Fruit fly (Drosophila melanogaster) whole organism, larva: ENCODE data around the gene CG13144.
A peak's percentile ranks its signal among the peaks of the same experiment; 100 is the strongest.

ENCODE experiments used
- noc ChIP-seq: fragments of 200-800 bp; sonication (Bioruptor generic); optimal IDR thresholded peaks from 3 replicates; lab custom pipeline; 2019; ENCODE audit warnings: missing biosample characterization, mild to moderate bottlenecking, missing genetic modification characterization, moderate library complexity

The CG13144 gene

dm6 chr2L:10491354-10491753, at the start of gene CG13144:
Gene CG13144 (minus strand): TSS chr2L:10491454.
- no peak for TF ChIP-seq noc (tag; lab: Kevin White, UChicago)

DNA sequence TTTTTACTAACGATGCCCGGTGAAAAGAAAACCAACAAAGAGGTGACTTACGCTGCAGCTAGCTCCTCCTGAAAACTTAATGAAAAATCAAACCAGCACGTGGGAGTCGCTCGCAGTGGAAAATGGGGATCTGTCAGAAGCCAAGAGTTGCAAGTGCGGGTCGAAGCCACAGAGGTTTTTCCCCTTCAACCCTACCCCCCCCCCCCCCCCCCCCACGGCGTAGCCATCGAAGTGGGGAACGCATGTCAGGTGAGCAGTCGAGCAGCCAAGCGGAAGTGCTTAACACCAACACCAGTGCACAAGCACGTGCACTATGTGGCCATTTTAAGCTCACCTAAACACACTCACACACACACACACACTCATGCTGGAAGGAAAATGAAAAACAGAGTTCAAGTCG, 48.1 kb upstream of the CG13144 start:
- no peak for TF ChIP-seq noc (tag; lab: Kevin White, UChicago)

DNA sequence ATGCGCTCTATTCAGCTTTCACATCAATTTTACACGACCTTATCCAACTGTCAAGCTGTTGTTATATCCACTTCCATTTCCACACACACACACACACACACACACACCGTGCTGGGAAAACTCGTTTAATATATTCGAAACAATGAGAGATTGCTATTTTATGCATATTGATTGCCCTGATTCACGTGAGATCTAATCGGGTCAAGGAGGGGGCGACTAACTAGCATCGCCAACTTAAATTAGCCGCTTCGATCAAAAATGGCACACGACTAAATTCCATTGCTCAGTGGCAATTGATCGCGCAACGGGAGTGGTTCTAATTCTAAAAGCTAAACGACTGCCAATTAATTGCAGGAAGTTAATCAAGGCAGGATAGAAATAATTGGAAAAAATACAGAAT, 42.8 kb upstream of the CG13144 start, which contains the start of gene CG18302:
Gene CG18302 (plus strand): TSS at position 301 of the 400 bp plus-strand sequence.
- no peak for TF ChIP-seq noc (tag; lab: Kevin White, UChicago)

DNA sequence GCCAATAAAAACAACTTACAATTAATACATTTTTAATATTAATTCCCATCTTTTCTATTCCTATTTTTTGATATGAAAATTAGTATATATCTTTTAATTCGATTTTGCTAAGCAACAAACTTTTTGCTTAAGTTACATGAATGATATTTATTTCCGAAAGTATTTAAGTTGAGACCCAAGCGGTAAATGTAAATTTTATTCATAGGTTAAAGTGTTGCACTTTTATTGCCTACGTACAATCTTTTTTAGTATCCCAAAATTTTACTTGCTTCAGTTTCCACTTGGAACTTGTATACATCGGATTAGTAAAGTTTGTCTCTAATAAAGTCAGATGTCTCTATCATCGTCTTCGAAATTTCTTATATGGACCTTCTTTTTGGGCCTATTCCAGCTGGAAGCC, 40.3 kb upstream of the CG13144 start, which contains the start of gene CG18301:
Gene CG18301 (plus strand): TSS at position 301 of the 400 bp plus-strand sequence.
- TF ChIP-seq noc (tag; lab: Kevin White, UChicago), result no peak

DNA sequence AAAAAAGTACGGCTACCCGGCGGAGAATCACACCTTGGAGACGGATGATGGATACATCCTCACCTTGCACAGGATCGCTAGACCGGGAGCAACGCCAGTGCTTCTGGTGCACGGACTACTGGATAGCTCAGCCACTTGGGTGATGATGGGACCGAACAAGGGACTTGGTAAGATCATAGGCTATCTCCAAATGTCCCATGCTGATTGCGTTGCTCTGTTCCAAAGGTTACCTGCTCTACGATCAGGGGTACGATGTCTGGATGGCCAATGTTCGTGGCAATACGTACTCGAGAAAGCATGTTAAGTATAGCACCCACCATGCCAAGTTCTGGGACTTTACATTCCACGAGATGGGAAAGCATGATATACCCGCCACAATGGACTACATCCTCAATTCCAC, 38.8 kb upstream of the CG13144 start:
- TF ChIP-seq noc (tag; lab: Kevin White, UChicago), result no peak

DNA sequence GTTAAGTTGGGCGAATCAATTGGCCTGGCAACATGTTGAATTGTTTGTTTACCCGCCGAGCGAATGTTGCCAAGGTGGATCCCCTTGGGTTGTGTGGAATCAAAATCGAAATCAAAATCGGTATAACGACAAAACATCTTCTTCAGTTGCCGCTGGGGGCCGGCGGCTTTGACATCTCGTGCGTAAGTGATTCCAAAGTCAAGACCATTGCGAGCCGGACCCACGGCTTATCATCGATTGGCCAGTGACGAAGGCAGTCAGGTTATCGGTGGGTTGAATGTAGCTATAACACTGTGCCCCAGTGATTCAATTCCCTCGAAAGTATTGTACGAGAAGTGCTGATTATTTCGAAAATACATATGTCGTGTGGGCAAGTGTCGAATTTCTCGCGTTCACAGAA, 37.7 kb upstream of the CG13144 start:
- peak; percentile 21 for TF ChIP-seq noc (tag; lab: Kevin White, UChicago)

DNA sequence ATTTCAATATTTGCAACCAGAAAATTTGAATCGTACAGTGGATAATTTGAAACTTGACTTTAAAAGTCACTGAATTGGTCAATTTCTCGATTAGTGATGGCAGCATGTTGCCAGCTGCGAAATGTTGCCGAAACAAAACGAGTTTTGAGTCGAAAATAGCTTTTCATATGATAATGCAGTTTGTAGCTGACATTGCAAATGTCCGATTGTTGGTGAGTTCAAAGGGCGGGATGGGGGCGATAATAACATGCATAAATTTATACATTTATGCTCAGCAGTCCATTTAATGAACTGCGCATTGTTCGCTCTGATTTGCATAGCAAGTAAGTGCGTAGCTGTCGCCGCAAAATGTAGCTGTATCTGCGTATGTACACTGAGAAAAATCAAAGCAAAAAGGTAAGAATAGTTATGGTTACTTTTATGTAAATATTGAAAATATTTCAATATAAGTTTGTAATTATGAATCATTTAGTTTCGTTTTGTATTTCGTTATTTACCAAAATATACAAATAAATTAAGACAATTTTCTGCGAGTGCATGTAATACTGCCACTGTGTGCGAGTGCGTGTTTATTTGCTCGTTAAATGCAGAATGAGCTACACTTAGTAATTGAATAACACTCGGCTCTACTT, 35.8 kb upstream of the CG13144 start, which contains the start of gene Lip4:
Gene Lip4 (plus strand): TSS at position 620 of the 632 bp plus-strand sequence.
- TF ChIP-seq noc (tag; lab: Kevin White, UChicago), result peak; percentile 77

DNA sequence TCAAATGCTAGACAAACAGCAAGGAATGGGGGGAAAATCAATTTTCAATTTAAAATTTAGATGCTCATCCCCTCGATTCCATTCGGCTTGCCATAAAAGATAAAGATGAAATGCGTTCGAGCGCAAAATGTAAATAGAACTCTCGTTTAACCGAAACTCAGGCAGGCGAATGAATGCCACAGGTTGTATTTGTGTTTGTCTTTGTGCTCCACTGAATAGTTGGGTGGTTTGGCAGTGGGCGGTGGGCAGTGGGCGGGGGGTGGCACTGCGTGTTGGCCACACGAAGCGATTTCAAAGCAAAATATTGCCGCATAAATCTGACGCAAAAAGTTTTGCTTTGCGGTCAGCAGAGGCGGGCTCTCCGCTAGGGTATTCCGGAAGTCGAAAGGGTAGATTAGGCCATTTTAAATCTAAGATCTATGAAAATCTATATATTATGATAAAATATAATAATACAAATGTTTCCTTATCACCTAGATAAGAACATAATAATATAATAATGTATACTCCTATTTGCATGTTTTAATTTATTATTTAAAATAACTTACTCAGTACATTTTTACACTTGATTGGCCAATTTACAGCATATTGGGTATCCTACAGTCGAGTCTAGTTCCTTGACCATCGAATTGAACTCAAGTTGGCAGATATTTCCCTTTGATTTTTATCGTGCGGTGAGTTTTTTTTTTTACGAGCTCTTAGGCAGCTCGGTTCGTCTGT, 31.1 kb upstream of the CG13144 start:
- TF ChIP-seq noc (tag; lab: Kevin White, UChicago), result no peak

- peak; percentile 64 for TF ChIP-seq noc (tag; lab: Kevin White, UChicago)
Measured at dm6 chr2L:10519225-10519624, 28.0 kb upstream of the CG13144 start.

dm6 chr2L:10517085-10517484, 25.8 kb upstream of the CG13144 start, which contains the start of the genes Fatp1 and Lrr47:
Gene Fatp1 (minus strand): TSS chr2L:10517218.
Gene Lrr47 (plus strand): TSS chr2L:10517335.
- TF ChIP-seq noc (tag; lab: Kevin White, UChicago), result no peak

dm6 chr2L:10516470-10517048, 25.3 kb upstream of the CG13144 start:
- peak; percentile 39 for TF ChIP-seq noc (tag; lab: Kevin White, UChicago)

dm6 chr2L:10515553-10516174, 24.4 kb upstream of the CG13144 start:
- no peak for TF ChIP-seq noc (tag; lab: Kevin White, UChicago)

DNA sequence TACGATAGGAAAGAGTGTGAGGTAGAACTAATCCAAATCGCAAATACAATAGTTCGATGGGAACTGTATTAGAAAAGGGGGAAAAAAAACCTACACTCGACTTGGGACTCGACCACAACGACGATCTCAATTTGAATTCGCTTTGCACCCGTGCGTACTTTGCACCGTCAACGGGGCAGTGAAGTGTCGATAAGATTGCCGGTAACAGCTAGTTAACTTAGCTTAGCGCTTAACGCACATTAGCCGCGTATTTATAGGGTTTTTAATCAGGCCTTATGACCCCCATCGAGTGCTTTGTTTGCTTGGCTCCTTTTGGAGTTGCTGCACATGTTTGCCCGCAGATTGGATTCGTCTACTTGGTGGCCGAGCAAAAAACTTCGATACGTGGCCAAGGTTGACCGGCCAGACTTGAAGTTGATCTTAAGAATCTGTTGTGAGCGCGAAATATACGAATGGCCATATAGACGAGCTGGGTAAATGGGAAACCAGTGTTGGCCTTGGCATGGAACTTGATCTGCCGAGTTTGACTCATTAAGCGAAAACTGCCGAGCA, 23.4 kb upstream of the CG13144 start:
- TF ChIP-seq noc (tag; lab: Kevin White, UChicago), result no peak

dm6 chr2L:10513837-10514499, 22.7 kb upstream of the CG13144 start:
- no peak for TF ChIP-seq noc (tag; lab: Kevin White, UChicago)

dm6 chr2L:10510843-10511242, 19.6 kb upstream of the CG13144 start:
- TF ChIP-seq noc (tag; lab: Kevin White, UChicago), result no peak
